Fruit fly (Drosophila melanogaster) whole organism, embryonic: ENCODE data around the gene CG15814.

Source experiments
- Abd-B ChIP-seq: fragments of 200-800 bp; sonication (Bioruptor generic); optimal IDR thresholded peaks from 2 replicates; lab custom pipeline; 2018; ENCODE audit warnings: missing biosample characterization, mild to moderate bottlenecking, missing genetic modification characterization, moderate library complexity
- Aef1 ChIP-seq: fragments of 200-800 bp; sonication (Bioruptor generic); IDR thresholded peaks from 3 replicates; pipeline ENCODE4 v1.3.6; 2022; ENCODE audit warnings: missing biosample characterization, missing genetic modification characterization
- Atf-2 ChIP-seq: fragments of 200-800 bp; sonication (Bioruptor generic); optimal IDR thresholded peaks from 2 replicates; lab custom pipeline; 2016; ENCODE audit warnings: missing biosample characterization, missing genetic modification characterization
- Bdp1 ChIP-seq: fragments of 200-800 bp; sonication (Bioruptor generic); optimal IDR thresholded peaks from 3 replicates; lab custom pipeline; 2016; ENCODE audit warnings: missing biosample characterization, missing genetic modification characterization
- Bgb ChIP-seq: fragments of 200-800 bp; sonication (Bioruptor generic); IDR thresholded peaks from 2 replicates; pipeline ENCODE4 v1.3.6; 2022; ENCODE audit warnings: missing biosample characterization, missing genetic modification characterization; ENCODE audit not compliant: partially characterized antibody
- C15 ChIP-seq: fragments of 200-800 bp; sonication (Bioruptor generic); IDR thresholded peaks from 3 replicates; pipeline ENCODE4 v1.3.6; 2022; ENCODE audit warnings: missing biosample characterization, missing genetic modification characterization
- CG10654 ChIP-seq: fragments of 200-800 bp; sonication (Bioruptor generic); optimal IDR thresholded peaks from 2 replicates; lab custom pipeline; 2016; ENCODE audit warnings: missing biosample characterization, missing genetic modification characterization
- CG15011 ChIP-seq: fragments of 200-800 bp; sonication (Bioruptor generic); optimal IDR thresholded peaks from 3 replicates; lab custom pipeline; 2018; ENCODE audit warnings: missing biosample characterization, mild to moderate bottlenecking, missing genetic modification characterization
- CG15696 ChIP-seq: fragments of 200-800 bp; sonication (Bioruptor generic); optimal IDR thresholded peaks from 2 replicates; lab custom pipeline; 2019; ENCODE audit warnings: missing biosample characterization, mild to moderate bottlenecking, missing genetic modification characterization, moderate library complexity
- CG16813 ChIP-seq: fragments of 200-800 bp; sonication (Bioruptor generic); IDR thresholded peaks from 3 replicates; pipeline ENCODE4 v1.3.6; 2022; ENCODE audit warnings: missing biosample characterization, missing genetic modification characterization; ENCODE audit not compliant: partially characterized antibody
- CG17186 ChIP-seq: fragments of 200-800 bp; sonication (Bioruptor generic); optimal IDR thresholded peaks from 3 replicates; lab custom pipeline; 2017; ENCODE audit warnings: missing biosample characterization, missing genetic modification reagents, missing genetic modification characterization
- CG1792 ChIP-seq: fragments of 200-800 bp; sonication (Bioruptor generic); optimal IDR thresholded peaks from 2 replicates; lab custom pipeline; 2016; ENCODE audit warnings: missing biosample characterization, missing genetic modification characterization
- CG2120 ChIP-seq: fragments of 200-800 bp; sonication (Bioruptor generic); optimal IDR thresholded peaks from 3 replicates; lab custom pipeline; 2016; ENCODE audit warnings: missing biosample characterization, missing genetic modification characterization
- CG31365 ChIP-seq: fragments of 200-800 bp; sonication (Bioruptor generic); optimal IDR thresholded peaks from 2 replicates; lab custom pipeline; 2018; ENCODE audit warnings: missing biosample characterization, mild to moderate bottlenecking, missing genetic modification characterization
- CG3163 ChIP-seq: fragments of 200-800 bp; sonication (Bioruptor generic); optimal IDR thresholded peaks from 3 replicates; lab custom pipeline; 2016; ENCODE audit warnings: missing biosample characterization, missing genetic modification characterization
- CG3838 ChIP-seq: fragments of 200-800 bp; sonication (Bioruptor generic); optimal IDR thresholded peaks from 3 replicates; lab custom pipeline; 2016; ENCODE audit warnings: missing biosample characterization, missing genetic modification characterization
- CG3847 ChIP-seq: fragments of 200-800 bp; sonication (Bioruptor generic); IDR thresholded peaks from 2 replicates; pipeline ENCODE4 v1.3.6; 2022; ENCODE audit warnings: missing biosample characterization, missing genetic modification characterization
- CG4328 ChIP-seq: fragments of 200-800 bp; sonication (Bioruptor generic); optimal IDR thresholded peaks from 3 replicates; lab custom pipeline; 2017; ENCODE audit warnings: missing biosample characterization, missing genetic modification reagents, missing genetic modification characterization
- CG8478 ChIP-seq: fragments of >200 bp; optimal IDR thresholded peaks from 2 replicates; lab custom pipeline; 2018
- CG9609 ChIP-seq: fragments of 200-800 bp; sonication (Bioruptor generic); optimal IDR thresholded peaks from 3 replicates; lab custom pipeline; 2016; ENCODE audit warnings: missing biosample characterization, missing genetic modification characterization
- CG9797 ChIP-seq: fragments of 200-800 bp; sonication (Bioruptor generic); optimal IDR thresholded peaks from 3 replicates; lab custom pipeline; 2018; ENCODE audit warnings: missing biosample characterization, mild to moderate bottlenecking, missing genetic modification characterization
- Dip3 ChIP-seq: fragments of 200-800 bp; sonication (Bioruptor generic); optimal IDR thresholded peaks from 3 replicates; lab custom pipeline; 2016; ENCODE audit warnings: missing biosample characterization, missing genetic modification characterization
- H15 ChIP-seq: fragments of 200-800 bp; sonication (Bioruptor generic); IDR thresholded peaks from 3 replicates; pipeline ENCODE4 v1.3.6; 2022; ENCODE audit warnings: missing biosample characterization, missing genetic modification characterization
- Hmr ChIP-seq: fragments of 200-800 bp; sonication (Bioruptor generic); optimal IDR thresholded peaks from 3 replicates; lab custom pipeline; 2017; ENCODE audit warnings: mild to moderate bottlenecking, missing biosample characterization, missing genetic modification reagents, missing genetic modification characterization
- Hr3 ChIP-seq: fragments of 200-800 bp; sonication (Bioruptor generic); optimal IDR thresholded peaks from 3 replicates; lab custom pipeline; 2016; ENCODE audit warnings: missing biosample characterization, missing genetic modification characterization
- Jarid2 ChIP-seq: fragments of 200-800 bp; sonication (Bioruptor generic); optimal IDR thresholded peaks from 3 replicates; lab custom pipeline; 2017; ENCODE audit warnings: mild to moderate bottlenecking, missing biosample characterization, missing genetic modification reagents, missing genetic modification characterization
- Neu2 ChIP-seq: fragments of 200-800 bp; sonication (Bioruptor generic); optimal IDR thresholded peaks from 3 replicates; lab custom pipeline; 2016; ENCODE audit warnings: missing biosample characterization, missing genetic modification characterization, borderline replicate concordance
- Nf-YB ChIP-seq: fragments of 200-800 bp; sonication (Bioruptor generic); optimal IDR thresholded peaks from 3 replicates; lab custom pipeline; 2019; ENCODE audit warnings: missing biosample characterization, mild to moderate bottlenecking, missing genetic modification characterization, moderate library complexity
- Ravus ChIP-seq: fragments of 200-800 bp; sonication (Bioruptor generic); IDR thresholded peaks from 2 replicates; pipeline ENCODE4 v1.3.6; 2022; ENCODE audit warnings: missing biosample characterization, missing genetic modification characterization
- Scr ChIP-seq: fragments of 200-800 bp; sonication (Bioruptor generic); IDR thresholded peaks from 2 replicates; pipeline ENCODE4 v1.3.6; 2022; ENCODE audit warnings: missing biosample characterization, missing genetic modification characterization; ENCODE audit not compliant: partially characterized antibody
- Side ChIP-seq: fragments of 200-800 bp; sonication (Bioruptor generic); optimal IDR thresholded peaks from 2 replicates; lab custom pipeline; 2016; ENCODE audit warnings: missing biosample characterization, missing genetic modification characterization
- Tbp ChIP-seq: fragments of >200 bp; optimal IDR thresholded peaks from 2 replicates; lab custom pipeline; 2018; ENCODE audit warnings: missing biosample characterization, missing genetic modification characterization
- aop ChIP-seq: fragments of 200-800 bp; sonication (Bioruptor generic); IDR thresholded peaks from 2 replicates; pipeline ENCODE4 v1.3.6; 2022; ENCODE audit warnings: missing biosample characterization, missing genetic modification characterization
- ara ChIP-seq: fragments of 200-800 bp; sonication (Bioruptor generic); IDR thresholded peaks from 2 replicates; pipeline ENCODE4 v1.3.6; 2022; ENCODE audit warnings: missing biosample characterization, missing genetic modification characterization
- az2 ChIP-seq: fragments of 200-800 bp; sonication (Bioruptor generic); optimal IDR thresholded peaks from 3 replicates; lab custom pipeline; 2016; ENCODE audit warnings: missing biosample characterization, missing genetic modification characterization
- bcd ChIP-seq: fragments of 200-800 bp; sonication (Bioruptor generic); optimal IDR thresholded peaks from 2 replicates; lab custom pipeline; 2017; ENCODE audit warnings: missing biosample characterization, mild to moderate bottlenecking, missing genetic modification characterization
- caup ChIP-seq: fragments of 200-800 bp; sonication (Bioruptor generic); optimal IDR thresholded peaks from 3 replicates; lab custom pipeline; 2017; ENCODE audit warnings: missing biosample characterization, mild to moderate bottlenecking, missing genetic modification characterization, moderate library complexity; ENCODE audit not compliant: severe bottlenecking
- chif ChIP-seq, 2 experiments: fragments of 200-800 bp; sonication (Bioruptor generic); optimal IDR thresholded peaks; 3 replicates each; lab custom pipeline; 2016; ENCODE audit warnings: missing biosample characterization in 2 of 2, missing genetic modification characterization in 2 of 2
- dimm ChIP-seq: fragments of 200-800 bp; sonication (Bioruptor generic); IDR thresholded peaks from 2 replicates; pipeline ENCODE4 v1.3.6; 2022; ENCODE audit warnings: missing biosample characterization, missing genetic modification characterization
- dmrt11E ChIP-seq: fragments of 200-800 bp; sonication (Bioruptor generic); optimal IDR thresholded peaks from 3 replicates; lab custom pipeline; 2018; ENCODE audit warnings: missing biosample characterization, mild to moderate bottlenecking, missing genetic modification characterization, moderate library complexity
- esg ChIP-seq: fragments of 200-800 bp; sonication (Bioruptor generic); conservative IDR thresholded peaks from 2 replicates; pipeline ENCODE4 v1.3.6; 2022; ENCODE audit warnings: missing biosample characterization, missing genetic modification characterization
- fd96Cb ChIP-seq: fragments of 200-800 bp; sonication (Bioruptor generic); optimal IDR thresholded peaks from 2 replicates; lab custom pipeline; 2018; ENCODE audit warnings: missing biosample characterization, mild to moderate bottlenecking, missing genetic modification characterization, moderate library complexity
- gcm ChIP-seq: fragments of 200-800 bp; sonication (Bioruptor generic); optimal IDR thresholded peaks from 2 replicates; lab custom pipeline; 2019; ENCODE audit warnings: missing biosample characterization, mild to moderate bottlenecking, missing genetic modification characterization, moderate library complexity
- ham ChIP-seq: fragments of 200-800 bp; sonication (Bioruptor generic); IDR thresholded peaks from 2 replicates; pipeline ENCODE4 v1.3.6; 2022; ENCODE audit warnings: missing biosample characterization, missing genetic modification characterization
- jing ChIP-seq: fragments of 200-800 bp; sonication (Bioruptor generic); optimal IDR thresholded peaks from 2 replicates; lab custom pipeline; 2018; ENCODE audit warnings: missing biosample characterization, mild to moderate bottlenecking, missing genetic modification characterization
- p53 ChIP-seq: fragments of 200-800 bp; sonication (Bioruptor generic); optimal IDR thresholded peaks from 2 replicates; lab custom pipeline; 2016; ENCODE audit warnings: missing biosample characterization, missing genetic modification characterization
- pan ChIP-seq, 4 experiments: fragments of >200 bp in 3 of 4; fragments of 200-800 bp in 1 of 4; sonication (Bioruptor generic) in 1 of 4; optimal IDR thresholded peaks in 3 of 4; IDR thresholded peaks in 1 of 4; 2 replicates each; pipeline versions ENCODE4 v1.3.6 to Lab custom; 2017 to 2022; ENCODE audit warnings: missing biosample characterization in 2 of 4, missing genetic modification characterization in 2 of 4, mixed read lengths in 1 of 4
- sima ChIP-seq: fragments of 200-800 bp; sonication (Bioruptor generic); optimal IDR thresholded peaks from 2 replicates; lab custom pipeline; 2016; ENCODE audit warnings: missing biosample characterization, missing genetic modification characterization
- sr ChIP-seq: fragments of 200-800 bp; sonication (Bioruptor generic); IDR thresholded peaks from 3 replicates; pipeline ENCODE4 v1.3.6; 2022; ENCODE audit warnings: missing biosample characterization, missing genetic modification characterization
- trem ChIP-seq: fragments of 200-800 bp; optimal IDR thresholded peaks from 3 replicates; lab custom pipeline; 2019; ENCODE audit warnings: missing biosample characterization, mild to moderate bottlenecking, missing genetic modification characterization, moderate library complexity

Gene CG15814

dm6 chrX:17856458-17857277 is 6.5 kb upstream of the CG15814 start, which contains the start of gene Srx (continued):
- TF ChIP-seq p53 (GFP tag; lab: Kevin White, UChicago) (no peak), CG3163 (GFP tag; lab: Kevin White, UChicago) (no peak), gcm (GFP tag; lab: Kevin White, UChicago) (no peak), az2 (GFP tag; lab: Kevin White, UChicago) (no peak), chif (GFP tag; optimal IDR thresholded peaks at IDR 0.05; lab: Kevin White, UChicago) (no peak), H15 (GFP tag; lab: Robert Waterston, UW) (no peak), dimm (no peak), CG31365 (tag; lab: Kevin White, UChicago) (no peak), Jarid2 (GFP tag; lab: Kevin White, UChicago) (no peak), CG4328 (GFP tag; lab: Kevin White, UChicago) (peak; percentile 34), Neu2 (no peak), bcd (GFP tag; lab: Kevin White, UChicago) (peak; percentile 2), C15 (GFP tag; lab: Robert Waterston, UW) (no peak), CG3838 (no peak), Scr (GFP tag; lab: Robert Waterston, UW) (peak; percentile 26; the same call in 1 of the 2 replicates), ham (GFP tag; lab: Robert Waterston, UW) (no peak), Hr3 (GFP tag; lab: Kevin White, UChicago) (no peak), Bdp1 (GFP tag; lab: Kevin White, UChicago) (no peak), CG10654 (GFP tag; lab: Kevin White, UChicago) (no peak), trem (tag; lab: Kevin White, UChicago) (peak; percentile 66), CG2120 (GFP tag; lab: Kevin White, UChicago) (peak; percentile 30), dmrt11E (no peak), jing (GFP tag; lab: Kevin White, UChicago) (no peak), CG15696 (tag; lab: Kevin White, UChicago) (no peak), Aef1 (GFP tag; lab: Robert Waterston, UW) (no peak), CG15011 (no peak), Nf-YB (GFP tag; lab: Kevin White, UChicago) (no peak), CG17186 (GFP tag; lab: Kevin White, UChicago) (peak; percentile 1), caup (GFP tag; lab: Kevin White, UChicago) (peak; percentile 21), Bgb (GFP tag; lab: Robert Waterston, UW) (no peak), Tbp (GFP tag; lab: Kevin White, UChicago) (no peak), Side (no peak), CG1792 (GFP tag; lab: Kevin White, UChicago) (no peak), sr (no peak), esg (GFP tag; lab: Robert Waterston, UW) (no peak), aop (GFP tag; lab: Robert Waterston, UW) (no peak), CG9609 (GFP tag; lab: Kevin White, UChicago) (peak; percentile 11), CG9797 (GFP tag; lab: Kevin White, UChicago) (no peak), Hmr (peak; percentile 2), Atf-2 (no peak), Ravus (no peak), CG8478 (no peak), fd96Cb (tag; lab: Kevin White, UChicago) (no peak), sima (GFP tag; lab: Kevin White, UChicago) (no peak), ara (GFP tag; lab: Robert Waterston, UW) (no peak), pan (optimal IDR thresholded peaks at IDR 0.05; lab: Kevin White, UChicago) (no peak), pan (GFP tag; optimal IDR thresholded peaks at IDR 0.05 in 1 of 2, IDR thresholded peaks at IDR 0.05 in 1 of 2) (no peak), CG3847 (no peak), Dip3 (GFP tag; lab: Kevin White, UChicago) (no peak), CG16813 (GFP tag; lab: Robert Waterston, UW) (no peak), Abd-B (GFP tag; lab: Kevin White, UChicago) (no peak)
